Worm (Caenorhabditis elegans) whole organism, L3 larva: ENCODE data around the gene elp-1.
A peak's percentile ranks its signal among the peaks of the same experiment; 100 is the strongest.

Experiments
- R02D3.7 ChIP-seq: fragments of 150-350 bp; optimal IDR thresholded peaks from 2 replicates; lab custom pipeline; 2014; ENCODE audit warnings: missing biosample characterization, missing genetic modification characterization
- ZK546.5 ChIP-seq: sonication (generic microtip); optimal IDR thresholded peaks from 2 replicates; lab custom pipeline; 2017; ENCODE audit warnings: missing biosample characterization, missing genetic modification characterization
- aly-2 ChIP-seq: fragments of 150-350 bp; optimal IDR thresholded peaks from 2 replicates; lab custom pipeline; 2014; ENCODE audit warnings: missing biosample characterization, missing genetic modification characterization
- ama-1 ChIP-seq: fragments of 150-350 bp; optimal IDR thresholded peaks from 2 replicates; lab custom pipeline; 2018
- ceh-16 ChIP-seq: sonication (generic microtip); optimal IDR thresholded peaks from 2 replicates; lab custom pipeline; 2017; ENCODE audit warnings: missing biosample characterization, missing genetic modification characterization
- ceh-28 ChIP-seq: fragments of 150-350 bp; optimal IDR thresholded peaks from 2 replicates; lab custom pipeline; 2014; ENCODE audit warnings: missing biosample characterization, missing genetic modification reagents, missing genetic modification characterization
- ceh-82 ChIP-seq: fragments of 150-350 bp; optimal IDR thresholded peaks from 2 replicates; lab custom pipeline; 2014; ENCODE audit warnings: missing biosample characterization, missing genetic modification characterization
- ceh-9 ChIP-seq: sonication (generic microtip); optimal IDR thresholded peaks from 2 replicates; lab custom pipeline; 2018; ENCODE audit warnings: missing biosample characterization, missing genetic modification characterization
- daf-12 ChIP-seq: fragments of 150-350 bp; optimal IDR thresholded peaks from 2 replicates; lab custom pipeline; 2014; ENCODE audit warnings: missing biosample characterization, missing genetic modification reagents, missing genetic modification characterization
- egl-27 ChIP-seq: sonication (generic microtip); optimal IDR thresholded peaks from 4 replicates; lab custom pipeline; 2017; ENCODE audit warnings: missing biosample characterization, missing genetic modification reagents, missing genetic modification characterization
- egl-5 ChIP-seq: fragments of 150-350 bp; optimal IDR thresholded peaks from 2 replicates; lab custom pipeline; 2017; ENCODE audit warnings: missing biosample characterization, missing genetic modification reagents, missing genetic modification characterization, inconsistent platforms
- elt-1 ChIP-seq: fragments of 150-350 bp; optimal IDR thresholded peaks from 2 replicates; lab custom pipeline; 2014; ENCODE audit warnings: missing biosample characterization, missing genetic modification characterization
- elt-2 ChIP-seq: sonication (generic microtip); optimal IDR thresholded peaks from 2 replicates; lab custom pipeline; 2016; ENCODE audit warnings: missing genetic modification reagents, mild to moderate bottlenecking, missing genetic modification characterization, missing compliant biosample characterization
- elt-3 ChIP-seq, 3 experiments: fragments of 150-350 bp in 1 of 3; sonication (generic microtip) in 2 of 3; optimal IDR thresholded peaks; 2 replicates in 2 of 3; 4 replicates in 1 of 3; lab custom pipeline; 2014 to 2017; ENCODE audit warnings: missing biosample characterization in 3 of 3, missing genetic modification characterization in 3 of 3
- eor-1 ChIP-seq, 2 experiments: fragments of 150-350 bp; optimal IDR thresholded peaks; 2 replicates each; lab custom pipeline; 2014 to 2018; ENCODE audit warnings: missing biosample characterization in 2 of 2, missing genetic modification characterization in 2 of 2
- fkh-10 ChIP-seq: sonication (generic microtip); optimal IDR thresholded peaks from 2 replicates; lab custom pipeline; 2017; ENCODE audit warnings: missing biosample characterization, missing genetic modification reagents, missing genetic modification characterization
- fkh-2 ChIP-seq: fragments of 150-350 bp; optimal IDR thresholded peaks from 2 replicates; lab custom pipeline; 2014; ENCODE audit warnings: missing biosample characterization, missing genetic modification reagents, missing genetic modification characterization
- fos-1 ChIP-seq: fragments of 150-350 bp; optimal IDR thresholded peaks from 2 replicates; lab custom pipeline; 2014; ENCODE audit warnings: missing biosample characterization, missing genetic modification characterization
- hmg-11 ChIP-seq: sonication (generic microtip); optimal IDR thresholded peaks from 2 replicates; lab custom pipeline; 2016; ENCODE audit warnings: missing genetic modification characterization, missing compliant biosample characterization
- jun-1 ChIP-seq: fragments of 150-350 bp; optimal IDR thresholded peaks from 2 replicates; lab custom pipeline; 2014; ENCODE audit warnings: missing biosample characterization, missing genetic modification reagents, missing genetic modification characterization
- lin-15B ChIP-seq: fragments of 150-350 bp; optimal IDR thresholded peaks from 2 replicates; lab custom pipeline; 2014; ENCODE audit warnings: missing biosample characterization, missing genetic modification characterization
- lin-39 ChIP-seq: fragments of 150-350 bp; optimal IDR thresholded peaks from 2 replicates; lab custom pipeline; 2018; ENCODE audit warnings: missing biosample characterization, missing genetic modification reagents, missing genetic modification characterization
- lsy-12 ChIP-seq: sonication (generic microtip); optimal IDR thresholded peaks from 2 replicates; lab custom pipeline; 2016; ENCODE audit warnings: mild to moderate bottlenecking, missing genetic modification characterization, missing compliant biosample characterization
- mdl-1 ChIP-seq: fragments of 150-350 bp; optimal IDR thresholded peaks from 2 replicates; lab custom pipeline; 2014; ENCODE audit warnings: missing biosample characterization, missing genetic modification characterization
- mml-1 ChIP-seq: fragments of 150-350 bp; sonication (generic microtip); optimal IDR thresholded peaks from 3 replicates; lab custom pipeline; 2014; ENCODE audit warnings: missing biosample characterization, missing genetic modification characterization
- nfya-1 ChIP-seq: sonication (generic microtip); optimal IDR thresholded peaks from 2 replicates; lab custom pipeline; 2017; ENCODE audit warnings: missing genetic modification characterization, mild to moderate bottlenecking, missing compliant biosample characterization, antibody characterized with exemption, moderate library complexity; ENCODE audit not compliant: insufficient read depth
- nhr-11 ChIP-seq: fragments of 150-350 bp; optimal IDR thresholded peaks from 2 replicates; lab custom pipeline; 2014; ENCODE audit warnings: missing biosample characterization, missing genetic modification characterization
- nhr-12 ChIP-seq: fragments of 150-350 bp; optimal IDR thresholded peaks from 2 replicates; lab custom pipeline; 2014; ENCODE audit warnings: missing biosample characterization, missing genetic modification characterization
- nhr-23 ChIP-seq: fragments of 150-350 bp; optimal IDR thresholded peaks from 2 replicates; lab custom pipeline; 2014; ENCODE audit warnings: missing biosample characterization, missing genetic modification reagents, missing genetic modification characterization
- nhr-237 ChIP-seq: fragments of 150-350 bp; optimal IDR thresholded peaks from 2 replicates; lab custom pipeline; 2014; ENCODE audit warnings: missing biosample characterization, missing genetic modification characterization
- nhr-25 ChIP-seq: sonication (generic microtip); optimal IDR thresholded peaks from 2 replicates; lab custom pipeline; 2017; ENCODE audit warnings: missing biosample characterization, missing genetic modification characterization
- nhr-28 ChIP-seq: fragments of 150-350 bp; optimal IDR thresholded peaks from 2 replicates; lab custom pipeline; 2014; ENCODE audit warnings: missing biosample characterization, missing genetic modification characterization
- nhr-43 ChIP-seq: sonication (generic microtip); optimal IDR thresholded peaks from 2 replicates; lab custom pipeline; 2016; ENCODE audit warnings: mild to moderate bottlenecking, missing genetic modification characterization, missing compliant biosample characterization; ENCODE audit not compliant: poor library complexity, severe bottlenecking
- nhr-67 ChIP-seq: fragments of 150-350 bp; optimal IDR thresholded peaks from 2 replicates; lab custom pipeline; 2014; ENCODE audit warnings: missing biosample characterization, missing genetic modification characterization
- nhr-76 ChIP-seq: fragments of 150-350 bp; sonication (generic microtip); optimal IDR thresholded peaks from 5 replicates; lab custom pipeline; 2014; ENCODE audit warnings: missing biosample characterization, missing genetic modification characterization
- nhr-77 ChIP-seq: fragments of 150-350 bp; optimal IDR thresholded peaks from 2 replicates; lab custom pipeline; 2014; ENCODE audit warnings: missing biosample characterization, missing genetic modification characterization
- pha-4 ChIP-seq: fragments of 150-350 bp; optimal IDR thresholded peaks from 2 replicates; lab custom pipeline; 2014; ENCODE audit warnings: missing biosample characterization, missing genetic modification reagents, missing genetic modification characterization
- pqm-1 ChIP-seq: fragments of 150-350 bp; optimal IDR thresholded peaks from 2 replicates; lab custom pipeline; 2017; ENCODE audit warnings: missing biosample characterization, missing genetic modification characterization, inconsistent platforms
- sea-2 ChIP-seq: fragments of 150-350 bp; sonication (generic microtip); optimal IDR thresholded peaks from 4 replicates; lab custom pipeline; 2014; ENCODE audit warnings: missing biosample characterization, missing genetic modification reagents, missing genetic modification characterization
- skn-1 ChIP-seq: fragments of 150-350 bp; optimal IDR thresholded peaks from 2 replicates; lab custom pipeline; 2014; ENCODE audit warnings: missing biosample characterization, missing genetic modification characterization
- snpc-4 ChIP-seq: fragments of 150-350 bp; optimal IDR thresholded peaks from 2 replicates; lab custom pipeline; 2014; ENCODE audit warnings: missing biosample characterization, missing genetic modification characterization
- tbx-2 ChIP-seq: sonication (generic microtip); optimal IDR thresholded peaks from 2 replicates; lab custom pipeline; 2016; ENCODE audit warnings: mild to moderate bottlenecking, missing genetic modification characterization, missing compliant biosample characterization
- unc-39 ChIP-seq: sonication (generic microtip); optimal IDR thresholded peaks from 4 replicates; lab custom pipeline; 2017; ENCODE audit warnings: missing biosample characterization, missing genetic modification characterization
- unc-62 ChIP-seq: fragments of 150-350 bp; sonication (generic microtip); optimal IDR thresholded peaks from 4 replicates; lab custom pipeline; 2014; ENCODE audit warnings: missing biosample characterization, missing genetic modification reagents, missing genetic modification characterization
- zag-1 ChIP-seq: fragments of 150-350 bp; optimal IDR thresholded peaks from 2 replicates; lab custom pipeline; 2014; ENCODE audit warnings: missing biosample characterization, missing genetic modification characterization
- ztf-11 ChIP-seq: fragments of 150-350 bp; optimal IDR thresholded peaks from 2 replicates; lab custom pipeline; 2014; ENCODE audit warnings: missing biosample characterization, missing genetic modification characterization
- ztf-4 ChIP-seq: fragments of 150-350 bp; optimal IDR thresholded peaks from 2 replicates; lab custom pipeline; 2014; ENCODE audit warnings: missing biosample characterization, missing genetic modification characterization

Gene elp-1

DNA sequence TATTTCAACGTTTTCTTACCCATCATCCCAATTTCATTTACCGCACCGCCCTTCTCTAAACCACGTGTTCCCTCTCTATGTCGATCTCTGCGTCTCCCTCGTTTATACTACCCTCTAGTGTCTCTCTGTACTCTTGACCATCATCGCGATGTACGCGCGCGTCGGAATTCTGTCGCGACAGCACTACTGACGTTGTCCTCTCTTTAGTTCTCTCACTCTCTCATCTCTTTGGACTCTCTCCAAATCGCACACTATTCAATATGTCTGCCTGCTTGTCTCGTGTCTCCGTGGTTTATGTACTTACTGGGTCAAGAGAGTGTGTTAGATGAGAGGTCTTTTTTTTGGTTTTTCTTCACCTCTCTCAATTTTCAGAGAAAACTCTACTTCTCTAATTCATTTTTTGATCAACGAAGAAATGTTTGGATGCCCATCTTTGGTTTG, 8.3 kb upstream of the elp-1 start (continued):
- TF ChIP-seq egl-27 (tag; lab: Kevin White, UChicago) (peak; percentile 76), nhr-43 (tag; lab: Kevin White, UChicago) (peak; percentile 84), aly-2 (tag; lab: Kevin White, UChicago) (no peak), jun-1 (tag; lab: Kevin White, UChicago) (peak; percentile 96), lin-39 (tag; lab: Kevin White, UChicago) (peak; percentile 99), snpc-4 (tag; lab: Kevin White, UChicago) (peak; percentile 76), lin-15B (tag; lab: Kevin White, UChicago) (peak; percentile 63), ceh-28 (tag; lab: Kevin White, UChicago) (peak; percentile 91), mdl-1 (tag; lab: Kevin White, UChicago) (peak; percentile 98), unc-39 (tag; lab: Kevin White, UChicago) (peak; percentile 51), lsy-12 (tag; lab: Kevin White, UChicago) (peak; percentile 96), egl-5 (tag; lab: Kevin White, UChicago) (peak; percentile 97), unc-62 (GFP tag; lab: Kevin White, UChicago) (peak; percentile 93), ztf-4 (tag; lab: Kevin White, UChicago) (peak; percentile 86)

DNA sequence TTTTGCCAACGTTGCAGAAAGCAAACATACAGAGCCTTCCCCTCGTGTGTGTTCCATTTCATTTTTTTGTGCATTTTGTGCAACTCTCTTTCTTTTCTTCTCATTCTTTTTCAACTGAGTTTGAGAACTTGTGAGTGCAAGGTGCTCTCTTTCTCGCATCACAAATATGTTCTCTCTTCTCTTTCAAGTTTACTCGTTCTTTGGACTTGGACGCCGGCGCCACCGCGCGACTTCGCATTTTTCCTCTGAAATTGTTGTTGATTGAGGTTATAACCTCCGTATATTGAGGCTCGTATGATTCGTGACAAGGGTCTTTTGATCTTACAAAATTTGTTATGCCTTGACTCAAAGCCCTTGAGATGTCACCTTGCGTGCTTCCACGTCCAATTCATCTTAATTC, 6.8 kb upstream of the elp-1 start:
- TF ChIP-seq lsy-12 (tag; lab: Kevin White, UChicago) (no peak), ceh-28 (tag; lab: Kevin White, UChicago) (peak; percentile 17), nfya-1 (tag; lab: Kevin White, UChicago) (peak; percentile 75), elt-2 (tag; lab: Kevin White, UChicago) (peak; percentile 46), ceh-16 (no peak), nhr-12 (tag; lab: Kevin White, UChicago) (no peak), egl-5 (tag; lab: Kevin White, UChicago) (no peak), fkh-2 (tag; lab: Kevin White, UChicago) (no peak), nhr-25 (no peak), nhr-11 (tag; lab: Kevin White, UChicago) (no peak), snpc-4 (tag; lab: Kevin White, UChicago) (peak; percentile 59), mdl-1 (tag; lab: Kevin White, UChicago) (peak; percentile 15), skn-1 (tag; lab: Kevin White, UChicago) (no peak), jun-1 (tag; lab: Kevin White, UChicago) (peak; percentile 80), lin-15B (tag; lab: Kevin White, UChicago) (peak; percentile 26), elt-3 (tag; optimal IDR thresholded peaks at IDR 0.05; lab: Kevin White, UChicago) (no peak), daf-12 (no peak), R02D3.7 (tag; lab: Kevin White, UChicago) (no peak), ceh-9 (no peak), nhr-237 (tag; lab: Kevin White, UChicago) (no peak), tbx-2 (tag; lab: Kevin White, UChicago) (no peak), ceh-82 (tag; lab: Kevin White, UChicago) (no peak), zag-1 (no peak), egl-27 (tag; lab: Kevin White, UChicago) (no peak), pha-4 (no peak), pqm-1 (tag; lab: Kevin White, UChicago) (peak; percentile 7), ztf-11 (no peak), unc-62 (GFP tag; lab: Kevin White, UChicago) (no peak), unc-39 (tag; lab: Kevin White, UChicago) (no peak), aly-2 (tag; lab: Kevin White, UChicago) (no peak), ZK546.5 (tag; lab: Kevin White, UChicago) (no peak), ztf-4 (tag; lab: Kevin White, UChicago) (no peak), nhr-77 (tag; lab: Kevin White, UChicago) (no peak), fkh-10 (no peak), nhr-23 (no peak), hmg-11 (tag; lab: Kevin White, UChicago) (peak; percentile 37), fos-1 (no peak), eor-1 (tag; optimal IDR thresholded peaks at IDR 0.05; lab: Kevin White, UChicago) (no peak), elt-1 (tag; lab: Kevin White, UChicago) (peak; percentile 1), nhr-43 (tag; lab: Kevin White, UChicago) (no peak), mml-1 (tag; lab: Kevin White, UChicago) (no peak), lin-39 (tag; lab: Kevin White, UChicago) (peak; percentile 71), nhr-67 (tag; lab: Kevin White, UChicago) (no peak), nhr-28 (no peak), nhr-76 (tag; lab: Kevin White, UChicago) (no peak), ama-1 (peak; percentile 92), sea-2 (no peak)
- TF ChIP-seq, all 47 proteins: peak for 12
